Fruit fly (Drosophila melanogaster) whole organism, embryonic: ENCODE data around the gene eIF4E5.
A peak's percentile ranks its signal among the peaks of the same experiment; 100 is the strongest.

Experiments used
- CG14710 ChIP-seq: fragments of 200-800 bp; sonication (Bioruptor generic); optimal IDR thresholded peaks from 3 replicates; lab custom pipeline; 2019; ENCODE audit warnings: missing biosample characterization, mild to moderate bottlenecking, missing genetic modification characterization, moderate library complexity
- CG15514 ChIP-seq: fragments of 200-800 bp; sonication (Bioruptor generic); optimal IDR thresholded peaks from 3 replicates; lab custom pipeline; 2017; ENCODE audit warnings: missing biosample characterization, missing genetic modification characterization, mild to moderate bottlenecking, moderate library complexity, missing genetic modification reagents
- CG16863 ChIP-seq: fragments of 200-800 bp; sonication (Bioruptor generic); optimal IDR thresholded peaks from 3 replicates; lab custom pipeline; 2016; ENCODE audit warnings: missing biosample characterization, missing genetic modification characterization
- CG17361 ChIP-seq: fragments of 200-800 bp; sonication (Bioruptor generic); IDR thresholded peaks from 3 replicates; pipeline ENCODE4 v1.3.6; 2022; ENCODE audit warnings: missing biosample characterization, missing genetic modification characterization
- CG17612 ChIP-seq: fragments of 200-800 bp; sonication (Bioruptor generic); IDR thresholded peaks from 2 replicates; pipeline ENCODE4 v1.3.6; 2022; ENCODE audit warnings: missing biosample characterization, missing genetic modification characterization
- CG17802 ChIP-seq: fragments of 200-800 bp; sonication (Bioruptor generic); optimal IDR thresholded peaks from 2 replicates; lab custom pipeline; 2018; ENCODE audit warnings: missing biosample characterization, mild to moderate bottlenecking, missing genetic modification characterization, moderate library complexity
- CG2712 ChIP-seq: fragments of 200-800 bp; optimal IDR thresholded peaks from 3 replicates; lab custom pipeline; 2019; ENCODE audit warnings: missing biosample characterization, mild to moderate bottlenecking, missing genetic modification characterization, moderate library complexity
- CG30020 ChIP-seq: fragments of 200-800 bp; optimal IDR thresholded peaks from 2 replicates; lab custom pipeline; 2019; ENCODE audit warnings: missing biosample characterization, mild to moderate bottlenecking, missing genetic modification characterization, moderate library complexity
- CG30403 ChIP-seq: fragments of 200-800 bp; sonication (Bioruptor generic); optimal IDR thresholded peaks from 3 replicates; lab custom pipeline; 2016; ENCODE audit warnings: missing biosample characterization, missing genetic modification characterization
- CG34422 ChIP-seq: fragments of 200-800 bp; sonication (Bioruptor generic); IDR thresholded peaks from 3 replicates; pipeline ENCODE4 v1.3.6; 2022; ENCODE audit warnings: missing biosample characterization, missing genetic modification characterization
- CG3995 ChIP-seq: fragments of 200-800 bp; sonication (Bioruptor generic); optimal IDR thresholded peaks from 3 replicates; lab custom pipeline; 2016; ENCODE audit warnings: missing biosample characterization, missing genetic modification characterization
- CG4360 ChIP-seq: fragments of 200-800 bp; sonication (Bioruptor generic); IDR thresholded peaks from 2 replicates; pipeline ENCODE4 v1.3.6; 2022; ENCODE audit warnings: missing biosample characterization, missing genetic modification characterization
- CG4617 ChIP-seq: fragments of 200-800 bp; sonication (Bioruptor generic); optimal IDR thresholded peaks from 3 replicates; lab custom pipeline; 2016; ENCODE audit warnings: missing biosample characterization, missing genetic modification characterization, borderline replicate concordance
- CG4707 ChIP-seq: fragments of 200-800 bp; sonication (Bioruptor generic); optimal IDR thresholded peaks from 2 replicates; lab custom pipeline; 2018; ENCODE audit warnings: missing biosample characterization, mild to moderate bottlenecking, missing genetic modification characterization, moderate library complexity
- CG7357 ChIP-seq: fragments of 200-800 bp; sonication (Bioruptor generic); IDR thresholded peaks from 3 replicates; pipeline ENCODE4 v1.3.6; 2022; ENCODE audit warnings: missing biosample characterization, missing genetic modification characterization
- CG7745 ChIP-seq: fragments of 200-800 bp; sonication (Bioruptor generic); optimal IDR thresholded peaks from 2 replicates; lab custom pipeline; 2018; ENCODE audit warnings: missing biosample characterization, mild to moderate bottlenecking, missing genetic modification characterization, moderate library complexity
- CG8290 ChIP-seq, 3 experiments: fragments of 200-800 bp; sonication (Bioruptor generic); optimal IDR thresholded peaks; 2 replicates each; lab custom pipeline; 2016 to 2019; ENCODE audit warnings: missing biosample characterization in 3 of 3, missing genetic modification characterization in 3 of 3, mild to moderate bottlenecking in 2 of 3, moderate library complexity in 1 of 3
- CG8944 ChIP-seq: fragments of 200-800 bp; sonication (Bioruptor generic); optimal IDR thresholded peaks from 3 replicates; lab custom pipeline; 2016; ENCODE audit warnings: missing biosample characterization, missing genetic modification characterization
- Dfd ChIP-seq, 2 experiments: fragments of >200 bp; optimal IDR thresholded peaks; 2 replicates each; lab custom pipeline; 2017; ENCODE audit warnings: missing biosample characterization in 2 of 2, missing genetic modification characterization in 2 of 2
- Dll ChIP-seq: fragments of 200-800 bp; sonication (Bioruptor generic); IDR thresholded peaks from 4 replicates; pipeline ENCODE4 v1.3.6; 2022; ENCODE audit warnings: missing biosample characterization, missing genetic modification characterization; ENCODE audit not compliant: partially characterized antibody
- Doc3 ChIP-seq: fragments of 200-800 bp; sonication (Bioruptor generic); IDR thresholded peaks from 3 replicates; pipeline ENCODE4 v1.3.6; 2022; ENCODE audit warnings: missing biosample characterization, missing genetic modification characterization; ENCODE audit not compliant: partially characterized antibody
- Dref ChIP-seq: fragments of 200-800 bp; sonication (Bioruptor generic); IDR thresholded peaks from 2 replicates; pipeline ENCODE4 v1.3.6; 2022; ENCODE audit warnings: missing biosample characterization, missing genetic modification characterization
- Ets97D ChIP-seq: fragments of 200-800 bp; sonication (Bioruptor generic); optimal IDR thresholded peaks from 3 replicates; lab custom pipeline; 2016; ENCODE audit warnings: missing biosample characterization, missing genetic modification characterization
- Hey ChIP-seq: fragments of 200-800 bp; sonication (Bioruptor generic); optimal IDR thresholded peaks from 3 replicates; lab custom pipeline; 2018; ENCODE audit warnings: missing biosample characterization, mild to moderate bottlenecking, missing genetic modification characterization
- HmgZ ChIP-seq: fragments of 200-800 bp; sonication (Bioruptor generic); optimal IDR thresholded peaks from 2 replicates; lab custom pipeline; 2018; ENCODE audit warnings: missing biosample characterization, mild to moderate bottlenecking, missing genetic modification characterization
- Hmr ChIP-seq: fragments of 200-800 bp; sonication (Bioruptor generic); optimal IDR thresholded peaks from 3 replicates; lab custom pipeline; 2017; ENCODE audit warnings: mild to moderate bottlenecking, missing biosample characterization, missing genetic modification reagents, missing genetic modification characterization
- Hr78 ChIP-seq, 2 experiments: fragments of 200-800 bp in 1 of 2; fragments of >200 bp in 1 of 2; sonication (Bioruptor generic) in 1 of 2; optimal IDR thresholded peaks; 2 replicates each; lab custom pipeline; 2017 to 2019; ENCODE audit warnings: missing biosample characterization in 2 of 2, missing genetic modification characterization in 2 of 2, mild to moderate bottlenecking in 1 of 2, moderate library complexity in 1 of 2
- Lim3 ChIP-seq: fragments of 200-800 bp; sonication (Bioruptor generic); IDR thresholded peaks from 2 replicates; pipeline ENCODE4 v1.3.6; 2022; ENCODE audit warnings: missing biosample characterization, missing genetic modification characterization
- Med ChIP-seq: fragments of 200-800 bp; sonication (Bioruptor generic); peaks from one replicate; lab custom pipeline; 2016; ENCODE audit warnings: missing biosample characterization, missing genetic modification characterization, mild to moderate bottlenecking, inconsistent platforms, moderate library complexity
- Mes4 ChIP-seq: fragments of 200-800 bp; sonication (Bioruptor generic); optimal IDR thresholded peaks from 2 replicates; lab custom pipeline; 2016; ENCODE audit warnings: missing biosample characterization, missing genetic modification characterization
- Nf-YC ChIP-seq: fragments of 200-800 bp; optimal IDR thresholded peaks from 3 replicates; lab custom pipeline; 2019; ENCODE audit warnings: missing biosample characterization, mild to moderate bottlenecking, missing genetic modification characterization, moderate library complexity
- Sin3A ChIP-seq: fragments of >200 bp; optimal IDR thresholded peaks from 2 replicates; lab custom pipeline; 2018
- Sry-β ChIP-seq: fragments of 200-800 bp; sonication (Bioruptor generic); optimal IDR thresholded peaks from 2 replicates; lab custom pipeline; 2018; ENCODE audit warnings: missing biosample characterization, mild to moderate bottlenecking, missing genetic modification characterization, moderate library complexity
- ara ChIP-seq: fragments of 200-800 bp; sonication (Bioruptor generic); IDR thresholded peaks from 2 replicates; pipeline ENCODE4 v1.3.6; 2022; ENCODE audit warnings: missing biosample characterization, missing genetic modification characterization
- caup ChIP-seq: fragments of 200-800 bp; sonication (Bioruptor generic); optimal IDR thresholded peaks from 3 replicates; lab custom pipeline; 2017; ENCODE audit warnings: missing biosample characterization, mild to moderate bottlenecking, missing genetic modification characterization, moderate library complexity; ENCODE audit not compliant: severe bottlenecking
- disco-r ChIP-seq: fragments of 200-800 bp; sonication (Bioruptor generic); optimal IDR thresholded peaks from 2 replicates; lab custom pipeline; 2016; ENCODE audit warnings: missing biosample characterization, missing genetic modification characterization
- klu ChIP-seq: fragments of 200-800 bp; sonication (Bioruptor generic); IDR thresholded peaks from 2 replicates; pipeline ENCODE4 v1.3.6; 2022; ENCODE audit warnings: missing biosample characterization, missing genetic modification characterization
- nerfin-2 ChIP-seq: fragments of 200-800 bp; sonication (Bioruptor generic); IDR thresholded peaks from 2 replicates; pipeline ENCODE4 v1.3.6; 2022; ENCODE audit warnings: missing biosample characterization, missing genetic modification characterization; ENCODE audit not compliant: partially characterized antibody
- phol ChIP-seq: fragments of 200-800 bp; sonication (Bioruptor generic); optimal IDR thresholded peaks from 3 replicates; lab custom pipeline; 2018; ENCODE audit warnings: missing biosample characterization, mild to moderate bottlenecking, missing genetic modification characterization, moderate library complexity
- pzg ChIP-seq: fragments of 200-800 bp; sonication (Bioruptor generic); optimal IDR thresholded peaks from 3 replicates; lab custom pipeline; 2018; ENCODE audit warnings: missing biosample characterization, mild to moderate bottlenecking, missing genetic modification characterization, moderate library complexity
- row ChIP-seq: fragments of 200-800 bp; sonication (Bioruptor generic); IDR thresholded peaks from 3 replicates; pipeline ENCODE4 v1.3.6; 2022; ENCODE audit warnings: missing biosample characterization, missing genetic modification characterization
- run ChIP-seq: fragments of 200-800 bp; sonication (Bioruptor generic); optimal IDR thresholded peaks from 3 replicates; lab custom pipeline; 2018; ENCODE audit warnings: missing biosample characterization, mild to moderate bottlenecking, missing genetic modification characterization
- shn ChIP-seq: fragments of 200-800 bp; sonication (Bioruptor generic); optimal IDR thresholded peaks from 3 replicates; lab custom pipeline; 2016; ENCODE audit warnings: missing biosample characterization, missing genetic modification characterization
- sim ChIP-seq: fragments of 200-800 bp; sonication (Bioruptor generic); IDR thresholded peaks from 2 replicates; pipeline ENCODE4 v1.3.6; 2022; ENCODE audit warnings: missing biosample characterization, missing genetic modification characterization
- stwl ChIP-seq: fragments of 200-800 bp; sonication (Bioruptor generic); optimal IDR thresholded peaks from 3 replicates; lab custom pipeline; 2018; ENCODE audit warnings: missing biosample characterization, mild to moderate bottlenecking, missing genetic modification characterization, moderate library complexity
- sug ChIP-seq: fragments of 200-800 bp; optimal IDR thresholded peaks from 2 replicates; lab custom pipeline; 2019; ENCODE audit warnings: missing biosample characterization, mild to moderate bottlenecking, missing genetic modification characterization, moderate library complexity
- trem ChIP-seq: fragments of 200-800 bp; optimal IDR thresholded peaks from 3 replicates; lab custom pipeline; 2019; ENCODE audit warnings: missing biosample characterization, mild to moderate bottlenecking, missing genetic modification characterization, moderate library complexity
- unc-4 ChIP-seq: fragments of 200-800 bp; sonication (Bioruptor generic); IDR thresholded peaks from 2 replicates; pipeline ENCODE4 v1.3.6; 2022; ENCODE audit warnings: missing biosample characterization, missing genetic modification characterization; ENCODE audit not compliant: partially characterized antibody
- usp ChIP-seq: fragments of >200 bp; optimal IDR thresholded peaks from 2 replicates; lab custom pipeline; 2017; ENCODE audit warnings: missing biosample characterization, missing genetic modification characterization
- wor ChIP-seq: fragments of 200-800 bp; sonication (Bioruptor generic); IDR thresholded peaks from 2 replicates; pipeline ENCODE4 v1.3.6; 2022; ENCODE audit warnings: missing biosample characterization, missing genetic modification characterization
- zen2 ChIP-seq: fragments of 200-800 bp; sonication (Bioruptor generic); IDR thresholded peaks from 3 replicates; pipeline ENCODE4 v1.3.6; 2022; ENCODE audit warnings: missing biosample characterization, missing genetic modification characterization; ENCODE audit not compliant: partially characterized antibody

The eIF4E5 gene

DNA sequence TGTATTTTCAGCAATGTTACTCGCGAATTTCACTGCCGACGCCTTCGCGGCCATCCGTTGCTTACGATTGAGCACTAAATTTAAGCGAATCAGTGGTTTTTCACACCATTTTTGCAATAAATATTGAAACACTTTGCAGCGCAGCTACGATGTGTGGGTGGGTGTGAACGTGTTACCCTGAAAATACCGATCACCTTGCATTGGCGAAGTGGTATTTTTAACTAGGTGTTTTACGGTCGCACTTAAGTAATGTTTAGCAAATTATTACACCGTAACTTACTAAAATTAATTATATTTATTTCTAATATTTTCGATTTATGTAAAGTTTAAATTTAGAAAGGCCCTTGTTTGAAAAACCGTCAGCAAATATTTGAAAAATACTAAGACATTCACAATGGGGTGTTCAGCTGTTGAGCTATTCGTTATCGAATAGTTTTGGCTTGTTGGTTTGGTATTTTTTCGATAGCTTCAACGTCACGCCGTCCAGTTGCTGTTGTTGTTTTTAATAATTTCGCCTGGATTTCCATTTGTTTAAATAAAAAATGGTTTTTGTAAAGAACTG lies 41.3 kb downstream of the eIF4E5 start, which contains the start of the genes syd and Srp9 (continued):
- peak; percentile 17 for TF ChIP-seq phol (tag; lab: Kevin White, UChicago)
- no peak for TF ChIP-seq shn (GFP tag; lab: Kevin White, UChicago)
- no peak for TF ChIP-seq usp
- peak; percentile 60 for TF ChIP-seq stwl (tag; lab: Kevin White, UChicago)
- TF ChIP-seq trem (tag; lab: Kevin White, UChicago), result peak; percentile 74
- peak; percentile 56; the same call in 1 of the 4 replicates for TF ChIP-seq Dll (GFP tag; lab: Robert Waterston, UW)
- no peak for TF ChIP-seq zen2 (GFP tag; lab: Robert Waterston, UW)
- TF ChIP-seq CG7357, result peak; percentile 26; the same call in 1 of the 3 replicates
- TF ChIP-seq CG3995, result peak; percentile 44
- TF ChIP-seq CG14710 (tag; lab: Kevin White, UChicago), result peak; percentile 64
- peak; percentile 45 for TF ChIP-seq CG15514 (GFP tag; lab: Kevin White, UChicago)
- peak; percentile 31 for TF ChIP-seq Hmr (GFP tag; lab: Kevin White, UChicago)
- peak; percentile 5 for TF ChIP-seq CG30403
- peak; percentile 99 for TF ChIP-seq CG2712 (tag; lab: Kevin White, UChicago)
- TF ChIP-seq row (GFP tag; lab: Robert Waterston, UW), result peak; percentile 12; the same call in 1 of the 3 replicates
- TF ChIP-seq Sin3A (lab: Kevin White, UChicago), result peak; percentile 53
- no peak for TF ChIP-seq Hey (tag; lab: Kevin White, UChicago)
- no peak for TF ChIP-seq caup
- no peak for TF ChIP-seq Doc3 (GFP tag; lab: Robert Waterston, UW)
- TF ChIP-seq CG34422, result no peak
- no peak for TF ChIP-seq CG8290 (GFP tag; optimal IDR thresholded peaks at IDR 0.05; lab: Kevin White, UChicago)
- no peak for TF ChIP-seq CG8290 (tag; optimal IDR thresholded peaks at IDR 0.05; lab: Kevin White, UChicago)
- TF ChIP-seq pzg (GFP tag; lab: Kevin White, UChicago), result peak; percentile 61
- peak; percentile 66 for TF ChIP-seq Dref (GFP tag; lab: Robert Waterston, UW)
- no peak for TF ChIP-seq CG17802 (tag; lab: Kevin White, UChicago)
- peak; percentile 11 for TF ChIP-seq CG7745
- TF ChIP-seq unc-4, result peak; percentile 23; the same call in 1 of the 2 replicates
- TF ChIP-seq Med (GFP tag; lab: Kevin White, UChicago), result peak; percentile 64
- TF ChIP-seq klu (GFP tag; lab: Robert Waterston, UW), result peak; percentile 49; the same call in 1 of the 2 replicates
- no peak for TF ChIP-seq Dfd (GFP tag; optimal IDR thresholded peaks at IDR 0.05; lab: Kevin White, UChicago)
- TF ChIP-seq Ets97D (GFP tag; lab: Kevin White, UChicago), result peak; percentile 38
- TF ChIP-seq CG4707 (GFP tag; lab: Kevin White, UChicago), result no peak
- TF ChIP-seq wor, result no peak
- TF ChIP-seq disco-r (GFP tag; lab: Kevin White, UChicago), result no peak
- TF ChIP-seq CG4360 (GFP tag; lab: Robert Waterston, UW), result peak; percentile 59
- TF ChIP-seq Sry-β (GFP tag; lab: Kevin White, UChicago), result peak; percentile 1
- TF ChIP-seq CG4617 (GFP tag; lab: Kevin White, UChicago), result peak; percentile 94
- peak; percentile 60 for TF ChIP-seq CG30020
- no peak for TF ChIP-seq ara

- no peak for TF ChIP-seq nerfin-2 (GFP tag; lab: Robert Waterston, UW)
- TF ChIP-seq sug, result peak; percentile 81
- peak in 1 of 2 experiments; percentile 24 for TF ChIP-seq Hr78 (GFP tag; optimal IDR thresholded peaks at IDR 0.05; lab: Kevin White, UChicago)
- TF ChIP-seq Lim3 (GFP tag; lab: Robert Waterston, UW), result peak; percentile 59; the same call in 1 of the 2 replicates
- no peak for TF ChIP-seq Mes4
- TF ChIP-seq CG16863 (GFP tag; lab: Kevin White, UChicago), result no peak
- no peak for TF ChIP-seq CG8944 (GFP tag; lab: Kevin White, UChicago)
- peak; percentile 27 for TF ChIP-seq Nf-YC (tag; lab: Kevin White, UChicago)
- no peak for TF ChIP-seq CG17612
- 0 out of 2 replicates have a peak, but pooled peaks have one; percentile 23 for TF ChIP-seq sim (GFP tag; lab: Robert Waterston, UW)
- peak; percentile 4 for TF ChIP-seq HmgZ (tag; lab: Kevin White, UChicago)
- TF ChIP-seq CG17361 (GFP tag; lab: Robert Waterston, UW), result peak; percentile 23; the same call in 1 of the 3 replicates
- peak; percentile 73 for TF ChIP-seq run
These were observed 44.0 kb downstream of the eIF4E5 start for dm6 chr3L:7938638-7939037.
